Fruit fly (Drosophila melanogaster) whole organism, embryonic: Measurements from ENCODE around the gene CG4404.

Source experiments
- Atf-2 ChIP-seq: fragments of 200-800 bp; sonication (Bioruptor generic); optimal IDR thresholded peaks from 2 replicates; lab custom pipeline; 2016; ENCODE audit warnings: missing biosample characterization, missing genetic modification characterization
- BtbVII ChIP-seq: fragments of 200-800 bp; sonication (Bioruptor generic); optimal IDR thresholded peaks from 3 replicates; lab custom pipeline; 2017; ENCODE audit warnings: missing biosample characterization, mild to moderate bottlenecking, missing genetic modification characterization
- CG10274 ChIP-seq: fragments of 200-800 bp; sonication (Bioruptor generic); optimal IDR thresholded peaks from 3 replicates; lab custom pipeline; 2017; ENCODE audit warnings: missing biosample characterization, mild to moderate bottlenecking, missing genetic modification characterization
- CG10979 ChIP-seq: fragments of 200-800 bp; sonication (Bioruptor generic); optimal IDR thresholded peaks from 2 replicates; lab custom pipeline; 2018; ENCODE audit warnings: missing biosample characterization, mild to moderate bottlenecking, missing genetic modification characterization, moderate library complexity
- CG13287 ChIP-seq: fragments of 200-800 bp; sonication (Bioruptor generic); IDR thresholded peaks from 2 replicates; pipeline ENCODE4 v1.3.6; 2022; ENCODE audit warnings: missing biosample characterization, missing genetic modification characterization; ENCODE audit not compliant: partially characterized antibody
- CG15514 ChIP-seq: fragments of 200-800 bp; sonication (Bioruptor generic); optimal IDR thresholded peaks from 3 replicates; lab custom pipeline; 2017; ENCODE audit warnings: missing biosample characterization, missing genetic modification characterization, mild to moderate bottlenecking, moderate library complexity, missing genetic modification reagents
- CG16815 ChIP-seq: fragments of 200-800 bp; sonication (Bioruptor generic); optimal IDR thresholded peaks from 3 replicates; lab custom pipeline; 2017; ENCODE audit warnings: missing biosample characterization, mild to moderate bottlenecking, missing genetic modification characterization
- CG2875 ChIP-seq: fragments of 200-800 bp; sonication (Bioruptor generic); optimal IDR thresholded peaks from 2 replicates; lab custom pipeline; 2017; ENCODE audit warnings: missing biosample characterization, mild to moderate bottlenecking, missing genetic modification characterization, missing genetic modification reagents
- CG30431 ChIP-seq: fragments of 200-800 bp; sonication (Bioruptor generic); optimal IDR thresholded peaks from 2 replicates; lab custom pipeline; 2017; ENCODE audit warnings: missing biosample characterization, missing genetic modification characterization
- CG32772 ChIP-seq: fragments of 200-800 bp; sonication (Bioruptor generic); IDR thresholded peaks from 2 replicates; pipeline ENCODE4 v1.3.6; 2022; ENCODE audit warnings: missing biosample characterization, missing genetic modification characterization
- CG34422 ChIP-seq: fragments of 200-800 bp; sonication (Bioruptor generic); IDR thresholded peaks from 3 replicates; pipeline ENCODE4 v1.3.6; 2022; ENCODE audit warnings: missing biosample characterization, missing genetic modification characterization
- CG3995 ChIP-seq: fragments of 200-800 bp; sonication (Bioruptor generic); optimal IDR thresholded peaks from 3 replicates; lab custom pipeline; 2016; ENCODE audit warnings: missing biosample characterization, missing genetic modification characterization
- CG4854 ChIP-seq: fragments of 200-800 bp; sonication (Bioruptor generic); optimal IDR thresholded peaks from 2 replicates; lab custom pipeline; 2016; ENCODE audit warnings: missing biosample characterization, missing genetic modification characterization, inconsistent platforms
- CG6272 ChIP-seq: fragments of 200-800 bp; sonication (Bioruptor generic); IDR thresholded peaks from 2 replicates; pipeline ENCODE4 v1.3.6; 2022; ENCODE audit warnings: missing biosample characterization, missing genetic modification characterization
- CG8290 ChIP-seq, 3 experiments: fragments of 200-800 bp; sonication (Bioruptor generic); optimal IDR thresholded peaks; 2 replicates each; lab custom pipeline; 2016 to 2019; ENCODE audit warnings: missing biosample characterization in 3 of 3, missing genetic modification characterization in 3 of 3, mild to moderate bottlenecking in 2 of 3, moderate library complexity in 1 of 3
- CG8478 ChIP-seq: fragments of >200 bp; optimal IDR thresholded peaks from 2 replicates; lab custom pipeline; 2018
- CG9437 ChIP-seq: fragments of 200-800 bp; sonication (Bioruptor generic); optimal IDR thresholded peaks from 2 replicates; lab custom pipeline; 2018; ENCODE audit warnings: missing biosample characterization, mild to moderate bottlenecking, missing genetic modification characterization
- Drgx ChIP-seq: fragments of 200-800 bp; sonication (Bioruptor generic); IDR thresholded peaks from 2 replicates; pipeline ENCODE4 v1.3.6; 2022; ENCODE audit warnings: missing biosample characterization, missing genetic modification characterization
- Fer2 ChIP-seq: fragments of 200-800 bp; sonication (Bioruptor generic); optimal IDR thresholded peaks from 2 replicates; lab custom pipeline; 2018; ENCODE audit warnings: missing biosample characterization, mild to moderate bottlenecking, missing genetic modification characterization, moderate library complexity
- HmgZ ChIP-seq: fragments of 200-800 bp; sonication (Bioruptor generic); optimal IDR thresholded peaks from 2 replicates; lab custom pipeline; 2018; ENCODE audit warnings: missing biosample characterization, mild to moderate bottlenecking, missing genetic modification characterization
- MBD-R2 ChIP-seq: fragments of 200-800 bp; sonication (Bioruptor generic); IDR thresholded peaks from 2 replicates; pipeline ENCODE4 v1.3.6; 2022; ENCODE audit warnings: missing biosample characterization, missing genetic modification characterization
- MESR4 ChIP-seq: fragments of 200-800 bp; sonication (Bioruptor generic); optimal IDR thresholded peaks from 2 replicates; lab custom pipeline; 2018; ENCODE audit warnings: missing biosample characterization, mild to moderate bottlenecking, missing genetic modification characterization, moderate library complexity
- Med ChIP-seq: fragments of 200-800 bp; sonication (Bioruptor generic); peaks from one replicate; lab custom pipeline; 2016; ENCODE audit warnings: missing biosample characterization, missing genetic modification characterization, mild to moderate bottlenecking, inconsistent platforms, moderate library complexity
- Mrtf ChIP-seq: fragments of 200-800 bp; sonication (Bioruptor generic); IDR thresholded peaks from 3 replicates; pipeline ENCODE4 v1.3.6; 2022; ENCODE audit warnings: missing biosample characterization, missing genetic modification characterization
- NFAT ChIP-seq: fragments of 200-800 bp; sonication (Bioruptor generic); IDR thresholded peaks from 2 replicates; pipeline ENCODE4 v1.3.6; 2022; ENCODE audit warnings: missing biosample characterization, missing genetic modification characterization
- NfI ChIP-seq: fragments of 200-800 bp; sonication (Bioruptor generic); optimal IDR thresholded peaks from 3 replicates; lab custom pipeline; 2018; ENCODE audit warnings: missing biosample characterization, mild to moderate bottlenecking, missing genetic modification characterization, moderate library complexity
- Pdp1 ChIP-seq, 2 experiments: fragments of 200-800 bp; sonication (Bioruptor generic); optimal IDR thresholded peaks; 3 replicates each; lab custom pipeline; 2016; ENCODE audit warnings: missing biosample characterization in 2 of 2, missing genetic modification characterization in 2 of 2, mild to moderate bottlenecking in 1 of 2, moderate library complexity in 1 of 2
- Rfx ChIP-seq: fragments of 200-800 bp; sonication (Bioruptor generic); IDR thresholded peaks from 2 replicates; pipeline ENCODE4 v1.3.6; 2022; ENCODE audit warnings: missing biosample characterization, missing genetic modification characterization
- Sin3A ChIP-seq: fragments of >200 bp; optimal IDR thresholded peaks from 2 replicates; lab custom pipeline; 2018
- ac ChIP-seq: fragments of 200-800 bp; sonication (Bioruptor generic); optimal IDR thresholded peaks from 3 replicates; lab custom pipeline; 2017; ENCODE audit warnings: missing biosample characterization, mild to moderate bottlenecking, missing genetic modification characterization
- chinmo ChIP-seq: fragments of 200-800 bp; sonication (Bioruptor generic); IDR thresholded peaks from 4 replicates; pipeline ENCODE4 v1.3.6; 2022; ENCODE audit warnings: missing biosample characterization, missing genetic modification characterization; ENCODE audit not compliant: partially characterized antibody
- crp ChIP-seq, 2 experiments: fragments of 200-800 bp; sonication (Bioruptor generic); optimal IDR thresholded peaks; 2 replicates in 1 of 2; 3 replicates in 1 of 2; lab custom pipeline; 2017; ENCODE audit warnings: missing biosample characterization in 2 of 2, missing genetic modification characterization in 2 of 2, mild to moderate bottlenecking in 1 of 2, moderate library complexity in 1 of 2
- dan ChIP-seq: fragments of 200-800 bp; sonication (Bioruptor generic); IDR thresholded peaks from 2 replicates; pipeline ENCODE4 v1.3.6; 2022; ENCODE audit warnings: missing biosample characterization, missing genetic modification characterization
- gsb-n ChIP-seq: fragments of 200-800 bp; sonication (Bioruptor generic); optimal IDR thresholded peaks from 3 replicates; lab custom pipeline; 2018; ENCODE audit warnings: missing biosample characterization, mild to moderate bottlenecking, missing genetic modification characterization
- h ChIP-seq: fragments of >200 bp; optimal IDR thresholded peaks from 2 replicates; lab custom pipeline; 2017
- hkb ChIP-seq, 2 experiments: fragments of 200-800 bp in 1 of 2; fragments of >200 bp in 1 of 2; sonication (Bioruptor generic) in 1 of 2; IDR thresholded peaks in 1 of 2; optimal IDR thresholded peaks in 1 of 2; 2 replicates each; pipeline versions ENCODE4 v1.3.6 to Lab custom; 2017 to 2022; ENCODE audit warnings: missing biosample characterization in 1 of 2, missing genetic modification characterization in 1 of 2
- mld ChIP-seq: fragments of 200-800 bp; sonication (Bioruptor generic); IDR thresholded peaks from 3 replicates; pipeline ENCODE4 v1.3.6; 2022; ENCODE audit warnings: missing biosample characterization, missing genetic modification characterization; ENCODE audit not compliant: partially characterized antibody
- row ChIP-seq: fragments of 200-800 bp; sonication (Bioruptor generic); IDR thresholded peaks from 3 replicates; pipeline ENCODE4 v1.3.6; 2022; ENCODE audit warnings: missing biosample characterization, missing genetic modification characterization
- sc ChIP-seq, 3 experiments: fragments of >200 bp in 2 of 3; fragments of 200-800 bp in 1 of 3; sonication (Bioruptor generic) in 1 of 3; optimal IDR thresholded peaks; 2 replicates in 2 of 3; 3 replicates in 1 of 3; lab custom pipeline; 2017; ENCODE audit warnings: mild to moderate bottlenecking in 1 of 3, missing biosample characterization in 1 of 3, missing genetic modification characterization in 1 of 3, missing genetic modification reagents in 1 of 3
- sd ChIP-seq: fragments of 200-800 bp; sonication (Bioruptor generic); optimal IDR thresholded peaks from 3 replicates; lab custom pipeline; 2018; ENCODE audit warnings: missing biosample characterization, mild to moderate bottlenecking, missing genetic modification characterization, moderate library complexity
- sens ChIP-seq: fragments of 200-800 bp; sonication (Bioruptor generic); peaks from one replicate; lab custom pipeline; 2016; ENCODE audit warnings: missing biosample characterization, missing genetic modification characterization
- sna ChIP-seq: fragments of 200-800 bp; sonication (Bioruptor generic); IDR thresholded peaks from 2 replicates; pipeline ENCODE4 v1.3.6; 2022; ENCODE audit warnings: missing biosample characterization, missing genetic modification characterization; ENCODE audit not compliant: partially characterized antibody
- sr ChIP-seq: fragments of 200-800 bp; sonication (Bioruptor generic); IDR thresholded peaks from 3 replicates; pipeline ENCODE4 v1.3.6; 2022; ENCODE audit warnings: missing biosample characterization, missing genetic modification characterization
- sug ChIP-seq: fragments of 200-800 bp; optimal IDR thresholded peaks from 2 replicates; lab custom pipeline; 2019; ENCODE audit warnings: missing biosample characterization, mild to moderate bottlenecking, missing genetic modification characterization, moderate library complexity
- unc-4 ChIP-seq: fragments of 200-800 bp; sonication (Bioruptor generic); IDR thresholded peaks from 2 replicates; pipeline ENCODE4 v1.3.6; 2022; ENCODE audit warnings: missing biosample characterization, missing genetic modification characterization; ENCODE audit not compliant: partially characterized antibody
- yki ChIP-seq: fragments of >200 bp; optimal IDR thresholded peaks from 3 replicates; lab custom pipeline; 2018

CG4404 gene

DNA sequence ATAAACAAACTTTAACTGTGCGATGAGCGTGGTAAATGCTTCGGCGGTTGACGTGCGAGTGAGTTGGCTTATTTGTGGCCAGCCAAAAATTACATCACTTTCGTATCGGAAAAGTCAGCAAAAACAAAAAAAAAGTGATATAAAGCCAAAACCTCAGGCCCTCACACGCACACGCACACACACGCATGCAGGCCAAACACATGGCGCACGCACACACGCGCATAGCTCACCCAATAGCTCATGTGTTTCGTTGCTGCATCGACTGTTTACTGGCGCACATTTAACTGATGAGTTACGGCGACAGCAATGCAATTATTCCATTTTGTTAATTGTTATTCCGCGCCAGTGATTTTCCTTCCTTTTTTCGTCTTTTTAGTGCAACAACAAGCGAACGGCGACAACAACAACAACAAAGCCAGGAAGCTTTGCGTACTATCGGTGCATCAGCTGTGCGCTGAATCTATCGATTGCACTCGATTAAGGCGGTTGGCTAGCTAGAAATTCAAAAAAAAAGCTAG, 2.7 kb downstream of the CG4404 start, which contains the start of gene Flad1 (continued):
- TF ChIP-seq yki (lab: Kevin White, UChicago): no peak
- peak; percentile 68 for TF ChIP-seq MESR4
- no peak for TF ChIP-seq gsb-n (tag; lab: Kevin White, UChicago)
- no peak for TF ChIP-seq CG3995 (GFP tag; lab: Kevin White, UChicago)
- peak; percentile 88 for TF ChIP-seq CG8478
- TF ChIP-seq CG16815 (GFP tag; lab: Kevin White, UChicago): no peak
- TF ChIP-seq CG10274: no peak
- no peak for TF ChIP-seq dan (GFP tag; lab: Robert Waterston, UW)
- no peak for TF ChIP-seq h (lab: Kevin White, UChicago)
- TF ChIP-seq CG2875 (GFP tag; lab: Kevin White, UChicago): no peak

DNA sequence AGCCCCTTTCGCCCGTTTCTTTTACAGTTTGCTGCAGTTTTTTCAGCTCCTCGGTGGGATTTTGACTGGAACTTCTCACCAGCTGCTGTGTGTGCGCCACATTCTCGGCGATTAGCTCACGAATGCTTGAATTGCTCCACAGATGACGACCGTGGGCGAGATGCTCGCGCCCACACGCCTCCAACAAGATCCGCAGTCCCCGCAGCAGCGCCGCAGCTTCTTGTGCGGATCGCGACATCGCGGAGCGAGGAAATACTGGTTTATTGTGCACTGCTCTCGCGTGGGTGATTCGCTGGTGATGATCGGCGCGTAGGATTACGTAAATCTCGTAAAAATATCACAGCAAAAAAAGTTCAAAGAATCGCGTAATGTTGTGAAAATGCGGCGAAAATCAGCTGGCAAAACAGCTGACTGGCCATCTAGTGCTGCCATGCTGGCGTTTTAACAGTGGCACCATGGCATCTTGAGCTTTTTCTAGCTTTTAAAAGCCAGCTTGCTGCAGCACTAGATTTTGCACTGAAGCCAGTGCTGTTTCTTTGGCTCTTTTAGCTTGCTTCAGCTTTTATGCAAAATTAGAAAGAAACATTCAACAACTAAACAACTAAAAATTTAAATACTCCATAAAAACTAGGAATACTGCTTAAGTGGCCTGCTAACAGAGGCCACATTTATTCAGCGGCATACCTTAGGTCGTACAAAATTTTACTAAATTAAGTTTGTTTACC, 4.9 kb downstream of the CG4404 start, which contains the start of gene Coq8:
Gene Coq8 (minus strand): TSS at position 397 of the 725 bp plus-strand sequence.
- peak; percentile 14 to 88 for TF ChIP-seq crp (GFP tag; optimal IDR thresholded peaks at IDR 0.05; lab: Kevin White, UChicago)
- TF ChIP-seq CG9437 (GFP tag; lab: Kevin White, UChicago): peak; percentile 48
- TF ChIP-seq CG30431 (GFP tag; lab: Kevin White, UChicago): no peak
- no peak for TF ChIP-seq Fer2 (tag; lab: Kevin White, UChicago)
- TF ChIP-seq CG10979: no peak
- TF ChIP-seq Atf-2 (GFP tag; lab: Kevin White, UChicago): no peak
- peak; percentile 48; the same call in 1 of the 2 replicates for TF ChIP-seq NFAT (GFP tag; lab: Robert Waterston, UW)
- TF ChIP-seq Mrtf: no peak
- TF ChIP-seq row (GFP tag; lab: Robert Waterston, UW): peak; percentile 90
- TF ChIP-seq sna (GFP tag; lab: Robert Waterston, UW): 0 out of 2 replicates have a peak, but pooled peaks have one; percentile 28
- TF ChIP-seq CG6272 (GFP tag; lab: Robert Waterston, UW): no peak
- TF ChIP-seq Pdp1 (GFP tag; optimal IDR thresholded peaks at IDR 0.05; lab: Kevin White, UChicago): peak in 1 of 2 experiments; percentile 89
- no peak for TF ChIP-seq unc-4 (GFP tag; lab: Robert Waterston, UW)
- TF ChIP-seq sug (tag; lab: Kevin White, UChicago): peak; percentile 18
- peak; percentile 88 for TF ChIP-seq MBD-R2 (GFP tag; lab: Robert Waterston, UW)
- TF ChIP-seq sens (GFP tag; lab: Kevin White, UChicago): peak; percentile 44
- TF ChIP-seq mld (GFP tag; lab: Robert Waterston, UW): 0 out of 3 replicates have a peak, but pooled peaks have one; percentile 27
- peak; percentile 36 for TF ChIP-seq sd (tag; lab: Kevin White, UChicago)
- TF ChIP-seq BtbVII (GFP tag; lab: Kevin White, UChicago): no peak
- TF ChIP-seq CG8290 (GFP tag; optimal IDR thresholded peaks at IDR 0.05; lab: Kevin White, UChicago): no peak
- TF ChIP-seq CG8290 (tag; optimal IDR thresholded peaks at IDR 0.05; lab: Kevin White, UChicago): peak in 1 of 2 experiments; percentile 26
- TF ChIP-seq CG13287 (GFP tag; lab: Robert Waterston, UW): peak; percentile 38; the same call in 1 of the 2 replicates
- TF ChIP-seq sr (GFP tag; lab: Robert Waterston, UW): peak; percentile 100
- peak; percentile 77 for TF ChIP-seq Med (GFP tag; lab: Kevin White, UChicago)
- TF ChIP-seq HmgZ (tag; lab: Kevin White, UChicago): peak; percentile 0
- TF ChIP-seq CG15514 (GFP tag; lab: Kevin White, UChicago): peak; percentile 10
- peak; percentile 43 for TF ChIP-seq MESR4
- no peak for TF ChIP-seq CG4854 (GFP tag; lab: Kevin White, UChicago)
- TF ChIP-seq CG32772: no peak
- peak; percentile 2 for TF ChIP-seq Sin3A (lab: Kevin White, UChicago)
- peak; percentile 49; the same call in 1 of the 3 replicates for TF ChIP-seq CG34422
- TF ChIP-seq NfI (GFP tag; lab: Kevin White, UChicago): no peak
- no peak for TF ChIP-seq ac (GFP tag; lab: Kevin White, UChicago)
- TF ChIP-seq chinmo (GFP tag; lab: Robert Waterston, UW): 0 out of 4 replicates have a peak, but pooled peaks have one; percentile 27
- peak; percentile 74 for TF ChIP-seq Rfx
- TF ChIP-seq hkb (optimal IDR thresholded peaks at IDR 0.05; lab: Kevin White, UChicago): peak; percentile 44
- TF ChIP-seq hkb (GFP tag; IDR thresholded peaks at IDR 0.05; lab: Robert Waterston, UW): no peak
- no peak for TF ChIP-seq sc (optimal IDR thresholded peaks at IDR 0.05; lab: Kevin White, UChicago)
- no peak for TF ChIP-seq sc (GFP tag; optimal IDR thresholded peaks at IDR 0.05; lab: Kevin White, UChicago)
- no peak for TF ChIP-seq Drgx
